Worm (Caenorhabditis elegans) whole organism, late embryonic: ENCODE data around the gene F18E9.4.

ENCODE experiments used
- K02D7.2 ChIP-seq: sonication (generic microtip); optimal IDR thresholded peaks from 2 replicates; lab custom pipeline; 2017; ENCODE audit warnings: mild to moderate bottlenecking, missing genetic modification characterization, missing compliant biosample characterization
- K09A11.1 ChIP-seq: sonication (generic microtip); optimal IDR thresholded peaks from 2 replicates; lab custom pipeline; 2017; ENCODE audit warnings: antibody characterized with exemption, mild to moderate bottlenecking, missing genetic modification characterization, missing compliant biosample characterization; ENCODE audit not compliant: insufficient read depth
- T23F11.4 ChIP-seq: fragments of 200-800 bp; sonication (Bioruptor generic); optimal IDR thresholded peaks from 2 replicates; lab custom pipeline; 2018; ENCODE audit warnings: mild to moderate bottlenecking, missing genetic modification characterization, missing compliant biosample characterization
- ahr-1 ChIP-seq: sonication (generic microtip); optimal IDR thresholded peaks from 2 replicates; lab custom pipeline; 2016; ENCODE audit warnings: missing genetic modification characterization, missing compliant biosample characterization
- ceh-14 ChIP-seq: sonication (generic microtip); optimal IDR thresholded peaks from 2 replicates; lab custom pipeline; 2016; ENCODE audit warnings: missing genotype, missing genetic modification characterization, missing compliant biosample characterization
- ceh-18 ChIP-seq: sonication (generic microtip); optimal IDR thresholded peaks from 2 replicates; lab custom pipeline; 2016; ENCODE audit warnings: missing genetic modification characterization, missing compliant biosample characterization
- ceh-19 ChIP-seq: fragments of 200-800 bp; sonication (Bioruptor generic); optimal IDR thresholded peaks from 2 replicates; lab custom pipeline; 2018; ENCODE audit warnings: mild to moderate bottlenecking, missing genetic modification characterization, missing compliant biosample characterization
- ceh-22 ChIP-seq: sonication (generic microtip); optimal IDR thresholded peaks from 2 replicates; lab custom pipeline; 2017; ENCODE audit warnings: missing biosample characterization, missing genetic modification characterization
- ceh-24 ChIP-seq: sonication (generic microtip); optimal IDR thresholded peaks from 2 replicates; lab custom pipeline; 2016; ENCODE audit warnings: mild to moderate bottlenecking, missing genetic modification characterization, missing compliant biosample characterization
- ceh-30 ChIP-seq: fragments of 150-350 bp; optimal IDR thresholded peaks from 2 replicates; lab custom pipeline; 2014; ENCODE audit warnings: missing biosample characterization, missing genetic modification characterization
- ceh-31 ChIP-seq: sonication (generic microtip); optimal IDR thresholded peaks from 2 replicates; lab custom pipeline; 2016; ENCODE audit warnings: missing genetic modification characterization, missing compliant biosample characterization
- ceh-34 ChIP-seq: sonication (generic microtip); optimal IDR thresholded peaks from 2 replicates; lab custom pipeline; 2016; ENCODE audit warnings: mild to moderate bottlenecking, missing genetic modification characterization, missing compliant biosample characterization
- ceh-48 ChIP-seq: sonication (generic microtip); optimal IDR thresholded peaks from 2 replicates; lab custom pipeline; 2016; ENCODE audit warnings: missing genetic modification characterization, inconsistent platforms, missing compliant biosample characterization
- ceh-9 ChIP-seq: sonication (generic microtip); optimal IDR thresholded peaks from 2 replicates; lab custom pipeline; 2016; ENCODE audit warnings: mild to moderate bottlenecking, missing genetic modification characterization, inconsistent platforms, missing compliant biosample characterization
- che-1 ChIP-seq: sonication (generic microtip); optimal IDR thresholded peaks from 2 replicates; lab custom pipeline; 2016; ENCODE audit warnings: mild to moderate bottlenecking, missing genetic modification characterization, missing compliant biosample characterization
- dve-1 ChIP-seq: sonication (generic microtip); optimal IDR thresholded peaks from 2 replicates; lab custom pipeline; 2017; ENCODE audit warnings: antibody characterized with exemption, mild to moderate bottlenecking, missing genetic modification characterization, missing compliant biosample characterization
- ets-4 ChIP-seq: sonication (generic microtip); optimal IDR thresholded peaks from 2 replicates; lab custom pipeline; 2016; ENCODE audit warnings: missing genetic modification characterization, missing compliant biosample characterization
- eyg-1 ChIP-seq: sonication (generic microtip); optimal IDR thresholded peaks from 2 replicates; lab custom pipeline; 2016; ENCODE audit warnings: missing genotype, missing genetic modification characterization, missing compliant biosample characterization
- fkh-6 ChIP-seq: sonication (generic microtip); optimal IDR thresholded peaks from 2 replicates; lab custom pipeline; 2016; ENCODE audit warnings: missing genetic modification characterization, missing compliant biosample characterization
- gmeb-2 ChIP-seq: sonication (generic microtip); optimal IDR thresholded peaks from 2 replicates; lab custom pipeline; 2016; ENCODE audit warnings: missing genetic modification characterization, inconsistent platforms, missing compliant biosample characterization
- hlh-15 ChIP-seq: sonication (generic microtip); optimal IDR thresholded peaks from 2 replicates; lab custom pipeline; 2016; ENCODE audit warnings: missing genetic modification characterization, missing compliant biosample characterization
- hlh-6 ChIP-seq: sonication (generic microtip); optimal IDR thresholded peaks from 2 replicates; lab custom pipeline; 2016; ENCODE audit warnings: missing genotype, missing genetic modification characterization, missing compliant biosample characterization
- hlh-8 ChIP-seq: sonication (generic microtip); optimal IDR thresholded peaks from 2 replicates; lab custom pipeline; 2016; ENCODE audit warnings: missing genotype, missing genetic modification characterization, missing compliant biosample characterization
- madf-2 ChIP-seq: sonication (generic microtip); optimal IDR thresholded peaks from 2 replicates; lab custom pipeline; 2017; ENCODE audit warnings: missing genetic modification characterization, missing compliant biosample characterization
- nhr-11 ChIP-seq: fragments of 150-350 bp; optimal IDR thresholded peaks from 2 replicates; lab custom pipeline; 2014; ENCODE audit warnings: missing biosample characterization, missing genetic modification characterization
- nhr-232 ChIP-seq: sonication (generic microtip); optimal IDR thresholded peaks from 2 replicates; lab custom pipeline; 2016; ENCODE audit warnings: missing genetic modification characterization, missing compliant biosample characterization
- npax-4 ChIP-seq: sonication (generic microtip); optimal IDR thresholded peaks from 2 replicates; lab custom pipeline; 2016; ENCODE audit warnings: missing genetic modification characterization, missing compliant biosample characterization
- odd-2 ChIP-seq: sonication (generic microtip); optimal IDR thresholded peaks from 2 replicates; lab custom pipeline; 2017; ENCODE audit warnings: antibody characterized with exemption, mild to moderate bottlenecking, missing genetic modification characterization, missing compliant biosample characterization
- pag-3 ChIP-seq: sonication (generic microtip); optimal IDR thresholded peaks from 2 replicates; lab custom pipeline; 2016; ENCODE audit warnings: missing compliant biosample characterization, missing genetic modification characterization, borderline replicate concordance
- pat-9 ChIP-seq: fragments of 200-800 bp; sonication (Bioruptor generic); optimal IDR thresholded peaks from 2 replicates; lab custom pipeline; 2018; ENCODE audit warnings: mild to moderate bottlenecking, missing genetic modification characterization, moderate library complexity, missing compliant biosample characterization
- pax-1 ChIP-seq: fragments of 150-350 bp; optimal IDR thresholded peaks from 2 replicates; lab custom pipeline; 2014; ENCODE audit warnings: missing biosample characterization, missing genetic modification characterization
- pha-2 ChIP-seq: sonication (generic microtip); optimal IDR thresholded peaks from 2 replicates; lab custom pipeline; 2017; ENCODE audit warnings: mild to moderate bottlenecking, missing genetic modification characterization, missing compliant biosample characterization
- pros-1 ChIP-seq: fragments of 150-350 bp; optimal IDR thresholded peaks from 2 replicates; lab custom pipeline; 2014; ENCODE audit warnings: missing biosample characterization, missing genetic modification reagents, missing genetic modification characterization
- ref-2 ChIP-seq: sonication (generic microtip); optimal IDR thresholded peaks from 2 replicates; lab custom pipeline; 2016; ENCODE audit warnings: missing genetic modification characterization, missing compliant biosample characterization
- sdc-2 ChIP-seq: sonication (generic microtip); optimal IDR thresholded peaks from 2 replicates; lab custom pipeline; 2016; ENCODE audit warnings: missing genotype, missing genetic modification characterization, missing compliant biosample characterization
- sox-2 ChIP-seq: fragments of 200-800 bp; sonication (Bioruptor generic); IDR thresholded peaks from 2 replicates; pipeline ENCODE4 v1.3.6; 2022; ENCODE audit warnings: missing genetic modification reagents, missing genetic modification characterization, missing compliant biosample characterization
- sox-4 ChIP-seq: sonication (generic microtip); optimal IDR thresholded peaks from 2 replicates; lab custom pipeline; 2017; ENCODE audit warnings: mild to moderate bottlenecking, missing genetic modification characterization, inconsistent platforms, missing compliant biosample characterization
- syd-9 ChIP-seq: sonication (generic microtip); optimal IDR thresholded peaks from 2 replicates; lab custom pipeline; 2016; ENCODE audit warnings: mild to moderate bottlenecking, missing genetic modification characterization, moderate library complexity, missing compliant biosample characterization
- tbx-7 ChIP-seq: sonication (generic microtip); optimal IDR thresholded peaks from 2 replicates; lab custom pipeline; 2016; ENCODE audit warnings: missing genotype, missing genetic modification characterization, missing compliant biosample characterization
- ttx-3 ChIP-seq: sonication (generic microtip); optimal IDR thresholded peaks from 2 replicates; lab custom pipeline; 2016; ENCODE audit warnings: missing genetic modification reagents, missing genetic modification characterization, missing compliant biosample characterization
- unc-3 ChIP-seq, 2 experiments: fragments of 200-800 bp in 1 of 2; sonication (Bioruptor generic) in 1 of 2; sonication (generic microtip) in 1 of 2; conservative IDR thresholded peaks in 1 of 2; optimal IDR thresholded peaks in 1 of 2; 2 replicates each; pipeline versions ENCODE4 v1.3.6 to Lab custom; 2016 to 2022; ENCODE audit warnings: missing compliant biosample characterization in 2 of 2, missing genetic modification characterization in 2 of 2, missing genetic modification reagents in 1 of 2
- unc-42 ChIP-seq: sonication (generic microtip); optimal IDR thresholded peaks from 2 replicates; lab custom pipeline; 2016; ENCODE audit warnings: missing genotype, missing genetic modification characterization, missing compliant biosample characterization
- unc-55 ChIP-seq: sonication (generic microtip); optimal IDR thresholded peaks from 2 replicates; lab custom pipeline; 2017; ENCODE audit warnings: missing biosample characterization, missing genetic modification reagents, missing genetic modification characterization
- ztf-16 ChIP-seq: sonication (generic microtip); optimal IDR thresholded peaks from 2 replicates; lab custom pipeline; 2017; ENCODE audit warnings: missing genetic modification characterization, missing compliant biosample characterization

The F18E9.4 gene

ce11 chrX:8551687-8552327 lies 28.5 kb upstream of the F18E9.4 start, which contains the start of gene dhhc-14 (continued):
- no peak for TF ChIP-seq unc-3 (GFP tag; conservative IDR thresholded peaks at IDR 0.05; lab: Robert Waterston, UW)
- no peak for TF ChIP-seq unc-3 (tag; optimal IDR thresholded peaks at IDR 0.05; lab: Kevin White, UChicago)
- TF ChIP-seq npax-4 (tag; lab: Kevin White, UChicago), result no peak
- TF ChIP-seq ceh-24 (tag; lab: Kevin White, UChicago), result no peak
- peak; percentile 31 for TF ChIP-seq unc-55 (GFP tag; lab: Kevin White, UChicago)
- peak; percentile 74 for TF ChIP-seq ceh-18 (tag; lab: Kevin White, UChicago)
- TF ChIP-seq ets-4 (tag; lab: Kevin White, UChicago), result no peak
- no peak for TF ChIP-seq odd-2 (tag; lab: Kevin White, UChicago)
- TF ChIP-seq ceh-19 (GFP tag; lab: Kevin White, UChicago), result no peak
- no peak for TF ChIP-seq pag-3 (tag; lab: Kevin White, UChicago)
- no peak for TF ChIP-seq ceh-22 (tag; lab: Kevin White, UChicago)
- no peak for TF ChIP-seq hlh-6
- peak; percentile 17 for TF ChIP-seq syd-9 (tag; lab: Kevin White, UChicago)
- TF ChIP-seq unc-42 (tag; lab: Kevin White, UChicago), result peak; percentile 74
- no peak for TF ChIP-seq ceh-48 (tag; lab: Kevin White, UChicago)
- no peak for TF ChIP-seq ceh-9 (tag; lab: Kevin White, UChicago)
- TF ChIP-seq K02D7.2 (tag; lab: Kevin White, UChicago), result no peak
- TF ChIP-seq pha-2 (tag; lab: Kevin White, UChicago), result no peak
- no peak for TF ChIP-seq T23F11.4 (GFP tag; lab: Kevin White, UChicago)
- TF ChIP-seq dve-1 (tag; lab: Kevin White, UChicago), result no peak
- TF ChIP-seq ztf-16, result no peak
- TF ChIP-seq gmeb-2 (tag; lab: Kevin White, UChicago), result no peak
- TF ChIP-seq fkh-6 (tag; lab: Kevin White, UChicago), result no peak
- no peak for TF ChIP-seq eyg-1 (tag; lab: Kevin White, UChicago)
- TF ChIP-seq sdc-2, result peak; percentile 63
- TF ChIP-seq nhr-232 (tag; lab: Kevin White, UChicago), result no peak
- TF ChIP-seq nhr-11 (tag; lab: Kevin White, UChicago), result no peak
- no peak for TF ChIP-seq che-1
- TF ChIP-seq pros-1, result no peak
- TF ChIP-seq ref-2 (tag; lab: Kevin White, UChicago), result peak; percentile 61
- TF ChIP-seq hlh-8 (tag; lab: Kevin White, UChicago), result no peak
- no peak for TF ChIP-seq ttx-3 (tag; lab: Kevin White, UChicago)
- TF ChIP-seq pat-9, result no peak
- TF ChIP-seq hlh-15, result no peak
- TF ChIP-seq madf-2 (tag; lab: Kevin White, UChicago), result peak; percentile 16
- TF ChIP-seq ceh-14, result no peak
- TF ChIP-seq tbx-7 (tag; lab: Kevin White, UChicago), result peak; percentile 10
- no peak for TF ChIP-seq sox-4 (tag; lab: Kevin White, UChicago)
- TF ChIP-seq pax-1 (tag; lab: Kevin White, UChicago), result peak; percentile 28
- peak; percentile 77 for TF ChIP-seq ceh-31
- TF ChIP-seq K09A11.1, result no peak
- TF ChIP-seq ahr-1, result no peak
- TF ChIP-seq ceh-34 (tag; lab: Kevin White, UChicago), result peak; percentile 41
- no peak for TF ChIP-seq sox-2 (GFP tag; lab: Robert Waterston, UW)
- no peak for TF ChIP-seq ceh-30 (tag; lab: Kevin White, UChicago)
